Worm (Caenorhabditis elegans): ENCODE data around the gene Y12A6A.1.

Gene Y12A6A.1

DNA sequence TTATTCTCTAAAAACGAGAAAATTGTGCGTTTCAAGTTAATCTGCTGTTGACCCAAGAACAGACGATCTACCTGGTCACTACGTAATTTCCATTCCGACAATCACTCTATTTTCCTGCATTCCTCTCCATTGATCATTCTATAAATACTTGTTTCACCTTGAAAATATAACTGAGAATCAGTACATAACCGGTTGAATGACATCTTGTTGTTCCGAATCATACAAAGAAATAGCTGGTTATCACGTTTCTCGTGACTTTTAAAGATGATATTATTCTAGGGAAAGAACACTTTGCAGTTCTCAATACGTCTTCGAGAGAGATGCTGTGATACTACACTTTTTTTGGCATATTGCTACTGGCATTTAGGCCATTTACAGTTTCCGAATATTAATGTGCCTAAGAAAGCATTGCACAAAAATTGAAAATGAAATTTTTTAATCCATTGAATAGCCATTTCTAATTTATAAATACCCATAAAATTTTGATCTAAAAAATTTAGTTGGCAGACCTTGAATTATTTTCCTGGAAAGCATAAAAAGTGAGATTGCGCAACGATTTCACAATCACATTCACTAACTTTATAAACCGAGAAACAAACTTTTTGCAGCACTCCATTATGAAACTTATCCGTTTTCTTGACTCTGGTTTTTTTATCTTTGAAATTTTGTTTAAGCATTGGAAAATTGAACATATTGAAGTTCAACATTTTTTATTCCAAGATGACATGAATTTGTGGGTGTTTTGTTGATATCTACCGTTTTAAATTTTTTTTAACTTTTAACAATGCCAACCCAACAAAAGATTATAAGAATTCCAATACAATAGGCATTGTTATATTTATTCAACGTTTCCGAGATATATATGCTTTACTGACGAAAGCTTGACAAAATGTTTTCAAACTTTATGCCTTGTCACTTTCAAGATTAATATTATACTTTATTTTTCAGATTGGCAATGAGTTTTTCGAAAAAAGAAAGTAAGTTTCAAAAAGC lies 42.4 kb upstream of the Y12A6A.1 start, which contains the start of gene C04A11.5 (continued):
- peak in 2 of 6 experiments; percentile 69 to 84 for TF ChIP-seq elt-3 (tag; optimal IDR thresholded peaks at IDR 0.05)
- peak; percentile 70 for TF ChIP-seq nhr-20 (tag; optimal IDR thresholded peaks at IDR 0.05)
- TF ChIP-seq egl-27 (tag; optimal IDR thresholded peaks at IDR 0.05), result no peak
- TF ChIP-seq unc-130 (tag; optimal IDR thresholded peaks at IDR 0.05), result no peak
- peak; percentile 73 for TF ChIP-seq lin-14 (GFP tag; optimal IDR thresholded peaks at IDR 0.05)
- no peak for TF ChIP-seq sox-4 (tag; optimal IDR thresholded peaks at IDR 0.05)
- TF ChIP-seq tlp-1 (tag; optimal IDR thresholded peaks at IDR 0.05), result no peak
- peak in 1 of 2 experiments; percentile 5 for TF ChIP-seq lsy-2 (tag; optimal IDR thresholded peaks at IDR 0.05)
- TF ChIP-seq blmp-1 (tag; optimal IDR thresholded peaks at IDR 0.05), result peak; percentile 9
- no peak for TF ChIP-seq skn-1 (tag; optimal IDR thresholded peaks at IDR 0.05)
- TF ChIP-seq C34B4.2 (tag; optimal IDR thresholded peaks at IDR 0.05), result no peak
- TF ChIP-seq tbx-2 (tag; optimal IDR thresholded peaks at IDR 0.05), result no peak
- TF ChIP-seq hpl-2 (GFP tag; optimal IDR thresholded peaks at IDR 0.05), result no peak
- no peak for TF ChIP-seq F16B12.6 (tag; optimal IDR thresholded peaks at IDR 0.05)
- no peak for TF ChIP-seq lin-15B (tag; optimal IDR thresholded peaks at IDR 0.05)
- peak; percentile 1 for TF ChIP-seq mep-1 (tag; optimal IDR thresholded peaks at IDR 0.05)
- TF ChIP-seq pag-3 (tag; optimal IDR thresholded peaks at IDR 0.05; ENCODE audit: borderline replicate concordance, insufficient read depth), result peak; percentile 6
- no peak for TF ChIP-seq alr-1 (tag; optimal IDR thresholded peaks at IDR 0.05; ENCODE audit: borderline replicate concordance)
- no peak for TF ChIP-seq ceh-82 (tag; optimal IDR thresholded peaks at IDR 0.05)
- TF ChIP-seq unc-30 (tag; optimal IDR thresholded peaks at IDR 0.05), result no peak
- peak; percentile 90 for TF ChIP-seq nhr-85 (tag)
- TF ChIP-seq ztf-4 (tag; optimal IDR thresholded peaks at IDR 0.05), result no peak
- TF ChIP-seq aly-2 (tag; optimal IDR thresholded peaks at IDR 0.05), result no peak
- no peak for TF ChIP-seq ztf-11 (tag; optimal IDR thresholded peaks at IDR 0.05)
- TF ChIP-seq sptf-1 (tag; optimal IDR thresholded peaks at IDR 0.05), result no peak
- no peak for TF ChIP-seq fos-1 (tag; optimal IDR thresholded peaks at IDR 0.05)

DNA sequence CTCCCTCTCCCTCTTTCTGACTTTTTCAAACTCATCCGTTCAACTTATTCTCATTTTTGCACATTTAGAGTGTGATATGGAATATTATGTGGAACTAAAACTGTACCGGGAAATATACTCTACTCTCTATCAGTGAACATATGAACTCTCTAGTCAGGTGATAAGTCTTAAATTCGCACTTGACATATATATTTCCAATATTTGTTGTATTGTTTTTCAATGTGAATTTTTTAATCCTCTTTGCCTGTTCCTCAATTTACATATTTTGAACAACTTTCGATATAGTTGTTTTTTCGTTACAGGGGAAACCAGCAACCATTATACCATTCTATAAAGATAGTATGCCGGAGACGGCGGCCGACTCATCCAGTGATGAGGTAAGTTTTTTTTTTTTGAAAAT lies 38.7 kb upstream of the Y12A6A.1 start, which contains the start of gene C04A11.1:
Gene C04A11.1 (plus strand): TSS at position 301 of the 400 bp plus-strand sequence.
- TF ChIP-seq isw-1 (GFP tag; IDR thresholded peaks at IDR 0.05) (no peak), ets-5 (GFP tag; IDR thresholded peaks at IDR 0.05) (no peak), grh-1 (GFP tag; IDR thresholded peaks at IDR 0.05) (no peak)

DNA sequence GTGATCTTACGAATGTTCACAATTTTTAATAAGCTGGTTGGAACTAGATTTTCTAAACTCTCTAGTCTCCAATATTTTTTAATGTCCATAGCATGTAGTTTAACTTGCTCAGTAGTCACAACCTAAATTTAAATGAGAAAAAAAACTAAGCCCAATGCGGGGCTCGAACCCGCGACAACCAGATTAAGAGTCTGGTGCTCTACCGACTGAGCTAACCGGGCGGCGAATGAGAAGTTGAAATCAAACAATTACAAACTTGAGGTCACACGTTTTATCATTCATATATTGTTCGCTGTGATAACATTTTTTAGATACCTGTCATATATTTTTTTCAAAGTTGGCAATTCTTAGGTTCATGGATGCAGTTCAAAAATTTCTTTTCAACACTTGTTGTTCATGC lies 34.2 kb upstream of the Y12A6A.1 start:
- TF ChIP-seq nhr-90 (tag; optimal IDR thresholded peaks at IDR 0.05; ENCODE audit: poor library complexity), result peak; percentile 26
- TF ChIP-seq efl-1 (optimal IDR thresholded peaks at IDR 0.05), result no peak
- peak in 1 of 2 experiments; percentile 71 for TF ChIP-seq efl-1 (GFP tag; optimal IDR thresholded peaks at IDR 0.05 in 1 of 2)
- peak; percentile 11 for TF ChIP-seq nhr-20 (tag; optimal IDR thresholded peaks at IDR 0.05)
- no peak for TF ChIP-seq hpl-2 (GFP tag; optimal IDR thresholded peaks at IDR 0.05)
- TF ChIP-seq nhr-71 (tag; optimal IDR thresholded peaks at IDR 0.05), result peak; percentile 34
- TF ChIP-seq fkh-10 (GFP tag; optimal IDR thresholded peaks at IDR 0.05), result no peak
- TF ChIP-seq nhr-47 (tag; optimal IDR thresholded peaks at IDR 0.05), result peak; percentile 0
- peak; percentile 22 for TF ChIP-seq dsc-1 (tag; optimal IDR thresholded peaks at IDR 0.05)
- TF ChIP-seq nhr-19 (GFP tag; conservative IDR thresholded peaks at IDR 0.05), result 0 out of 2 replicates have a peak, but pooled peaks have one; percentile 17
- TF ChIP-seq nhr-12 (tag; optimal IDR thresholded peaks at IDR 0.05), result no peak
- no peak for TF ChIP-seq elt-2 (tag; optimal IDR thresholded peaks at IDR 0.05)
- peak; percentile 10 for TF ChIP-seq rnt-1 (tag; optimal IDR thresholded peaks at IDR 0.05)
- TF ChIP-seq elt-3 (tag; optimal IDR thresholded peaks at IDR 0.05), result no peak
- peak in 1 of 2 experiments; percentile 14 for TF ChIP-seq lin-35 (GFP tag; optimal IDR thresholded peaks at IDR 0.05)
- peak; percentile 21 for TF ChIP-seq snu-23 (GFP tag; optimal IDR thresholded peaks at IDR 0.05)
- TF ChIP-seq aha-1 (tag; optimal IDR thresholded peaks at IDR 0.05), result no peak
